Fruit fly (Drosophila melanogaster) S2 (cell line): ENCODE measurements around the gene cic.

Source experiments
- CG8478 ChIP-seq: fragments of >200 bp; optimal IDR thresholded peaks from 2 replicates; lab custom pipeline; 2018
- CTCF ChIP-seq, 2 experiments: fragments of >200 bp; optimal IDR thresholded peaks; 2 replicates each; lab custom pipeline; 2018

DNA sequence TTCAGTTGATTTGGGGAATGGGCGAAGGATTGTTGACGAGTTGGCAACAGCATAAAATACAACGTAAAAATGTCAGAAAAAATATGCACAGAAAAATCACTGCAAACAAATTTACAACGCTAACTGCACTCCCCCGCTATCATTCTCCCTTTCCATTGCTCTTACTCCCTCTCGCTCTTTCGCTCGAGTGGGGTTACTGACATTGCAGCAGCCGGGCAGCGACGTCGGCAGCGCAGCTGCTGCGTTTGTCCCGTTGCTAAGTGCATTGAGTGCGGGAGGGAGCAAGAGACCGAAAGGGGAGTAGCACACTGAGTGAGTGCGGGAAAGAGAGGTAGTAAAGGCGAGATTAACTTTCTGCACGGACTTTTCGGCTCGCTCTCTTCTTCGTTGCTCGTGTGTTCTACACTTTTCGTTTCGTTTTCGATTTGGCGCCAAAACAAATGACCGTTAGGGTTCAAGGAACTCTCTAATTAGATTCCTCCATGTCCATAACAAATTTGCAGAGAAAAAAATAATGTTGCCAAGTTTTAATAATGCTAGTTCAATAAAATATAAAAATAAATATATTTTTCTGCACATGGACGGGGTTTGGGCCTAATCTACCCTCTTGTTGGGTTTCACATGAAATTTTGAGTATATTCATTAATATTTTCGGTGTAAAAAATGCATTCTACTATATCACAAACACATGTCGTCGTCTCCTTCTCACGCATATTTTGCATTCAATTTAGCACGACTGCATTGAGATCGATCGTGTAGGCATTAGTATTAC, 31.8 kb downstream of the cic start:
- no peak for TF ChIP-seq CG8478
- no peak for TF ChIP-seq CTCF (optimal IDR thresholded peaks at IDR 0.05; lab: Kevin White, UChicago)
